Fruit fly (Drosophila melanogaster): Measurements from ENCODE around the gene CG15478.
A peak's percentile ranks its signal among the peaks of the same experiment; 100 is the strongest.

The CG15478 gene

DNA sequence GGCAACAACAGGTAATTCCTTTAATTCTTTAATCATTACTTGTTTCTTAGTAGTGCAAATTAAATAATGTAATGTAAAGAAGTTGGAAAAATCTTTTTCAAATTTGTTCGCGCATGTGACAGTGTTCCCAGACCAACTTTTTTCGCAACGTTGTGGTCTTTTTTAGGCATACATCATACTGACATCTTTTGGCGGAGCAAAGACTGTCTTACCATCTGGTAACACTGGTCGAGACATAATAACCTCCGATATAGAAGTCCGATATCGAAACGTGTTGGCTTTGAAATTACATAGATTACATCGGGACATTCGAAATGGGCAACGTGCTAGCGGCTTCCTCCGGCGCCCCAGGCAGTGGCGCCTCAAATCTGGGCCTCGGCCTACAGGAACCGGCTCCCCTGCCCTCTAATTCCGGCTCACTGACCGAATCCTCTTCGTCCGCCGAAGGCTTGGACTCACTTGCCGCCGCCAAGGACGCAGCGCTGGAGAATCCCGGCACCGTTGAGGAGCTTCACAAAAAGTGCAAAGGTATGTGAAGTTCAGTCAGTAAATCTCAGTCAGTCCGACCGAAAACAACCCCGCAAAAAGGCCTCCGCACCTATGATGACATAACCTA is 19.5 kb upstream of the CG15478 start (continued):
- TF ChIP-seq pzg (GFP tag; optimal IDR thresholded peaks at IDR 0.05): peak; percentile 91
- TF ChIP-seq CG1603 (tag; optimal IDR thresholded peaks at IDR 0.05): peak; percentile 73
- TF ChIP-seq CG6791 (GFP tag; IDR thresholded peaks at IDR 0.05; ENCODE audit: partially characterized antibody): peak; percentile 39; the same call in 1 of the 3 replicates
- TF ChIP-seq CG32767 (GFP tag; IDR thresholded peaks at IDR 0.05): no peak
- no peak for TF ChIP-seq CG12104 (GFP tag; optimal IDR thresholded peaks at IDR 0.05)
- TF ChIP-seq CG15514 (GFP tag; optimal IDR thresholded peaks at IDR 0.05): peak; percentile 75
- TF ChIP-seq CG12659 (GFP tag; optimal IDR thresholded peaks at IDR 0.05): peak; percentile 29
- TF ChIP-seq Opbp (GFP tag; IDR thresholded peaks at IDR 0.05; ENCODE audit: partially characterized antibody): peak; percentile 65; the same call in 2 of the 3 replicates
- TF ChIP-seq vnd (GFP tag; IDR thresholded peaks at IDR 0.05; ENCODE audit: partially characterized antibody): no peak
- TF ChIP-seq CG7963 (GFP tag; IDR thresholded peaks at IDR 0.05; ENCODE audit: partially characterized antibody): no peak
- no peak for TF ChIP-seq lbe (GFP tag; optimal IDR thresholded peaks at IDR 0.05)
- peak; percentile 54 for TF ChIP-seq CG14710 (tag; optimal IDR thresholded peaks at IDR 0.05)
- no peak for TF ChIP-seq CG2202 (tag; optimal IDR thresholded peaks at IDR 0.05)
- no peak for TF ChIP-seq nom (GFP tag; optimal IDR thresholded peaks at IDR 0.05)
- TF ChIP-seq pnt (GFP tag; optimal IDR thresholded peaks at IDR 0.05): no peak
- TF ChIP-seq Hr3 (GFP tag; optimal IDR thresholded peaks at IDR 0.05): no peak
- TF ChIP-seq CG14965 (GFP tag; optimal IDR thresholded peaks at IDR 0.05; ENCODE audit: borderline replicate concordance): no peak
- no peak for TF ChIP-seq CG30403 (GFP tag; optimal IDR thresholded peaks at IDR 0.05)
- TF ChIP-seq dan (GFP tag; IDR thresholded peaks at IDR 0.05): no peak
- TF ChIP-seq CG18476 (GFP tag; optimal IDR thresholded peaks at IDR 0.05): no peak
- TF ChIP-seq CG43689 (GFP tag; IDR thresholded peaks at IDR 0.05): no peak
- TF ChIP-seq Med (GFP tag): peak; percentile 81
- no peak for TF ChIP-seq CG30020 (tag; optimal IDR thresholded peaks at IDR 0.05)
- TF ChIP-seq nau (GFP tag; optimal IDR thresholded peaks at IDR 0.05): no peak
- TF ChIP-seq kay (GFP tag; optimal IDR thresholded peaks at IDR 0.05): no peak
- TF ChIP-seq H15 (GFP tag; IDR thresholded peaks at IDR 0.05): no peak
- TF ChIP-seq pum (GFP tag; optimal IDR thresholded peaks at IDR 0.05): no peak
- TF ChIP-seq CG12744 (GFP tag; optimal IDR thresholded peaks at IDR 0.05): no peak
- TF ChIP-seq dpn (GFP tag; optimal IDR thresholded peaks at IDR 0.05): no peak
- peak; percentile 31 for TF ChIP-seq Myb (GFP tag; optimal IDR thresholded peaks at IDR 0.05)
- TF ChIP-seq CG4282 (GFP tag; optimal IDR thresholded peaks at IDR 0.05): no peak
- TF ChIP-seq CG9727 (GFP tag; optimal IDR thresholded peaks at IDR 0.05): no peak
- no peak for TF ChIP-seq Atf3 (GFP tag; optimal IDR thresholded peaks at IDR 0.05)
- no peak for TF ChIP-seq NFAT (GFP tag; IDR thresholded peaks at IDR 0.05)

DNA sequence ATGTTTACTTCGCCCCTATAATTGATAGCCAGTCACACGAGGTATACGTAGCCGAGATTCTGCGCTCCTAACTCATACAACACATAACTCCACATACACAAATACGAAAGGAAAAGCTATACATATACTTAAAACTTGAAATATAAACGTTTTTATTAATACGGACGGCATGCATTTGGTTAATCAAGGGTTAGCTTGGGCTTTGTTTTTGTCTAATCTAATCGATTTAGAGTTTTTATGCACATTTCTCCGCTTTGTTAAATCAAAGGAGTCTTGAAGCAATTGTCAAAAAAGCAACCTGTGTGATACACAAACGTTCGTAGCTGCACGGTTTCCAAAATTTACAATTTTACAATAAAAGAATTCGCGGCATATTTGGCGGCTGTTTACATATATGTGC is 18.9 kb upstream of the CG15478 start, which contains the start of gene Tom40:
Gene Tom40, plus strand, starts transcription at position 301 of the 400 bp plus-strand sequence.
- TF ChIP-seq CG15479 (GFP tag; optimal IDR thresholded peaks at IDR 0.05) (no peak), bigmax (GFP tag; optimal IDR thresholded peaks at IDR 0.05) (no peak), CG7839 (tag; optimal IDR thresholded peaks at IDR 0.05) (no peak), CG9876 (GFP tag; optimal IDR thresholded peaks at IDR 0.05) (no peak), eve (GFP tag; optimal IDR thresholded peaks at IDR 0.05) (no peak)

Data from whole organism, embryonic.